Fruit fly (Drosophila melanogaster) whole organism, prepupa: ENCODE measurements around the gene ND-24.
A peak's percentile ranks its signal among the peaks of the same experiment; 100 is the strongest.

Source experiments
- CG10631 ChIP-seq: fragments of 200-800 bp; sonication (Bioruptor generic); optimal IDR thresholded peaks from 2 replicates; lab custom pipeline; 2016; ENCODE audit warnings: missing biosample characterization, missing genetic modification characterization
- CG11762 ChIP-seq: fragments of 200-800 bp; sonication (Bioruptor generic); optimal IDR thresholded peaks from 3 replicates; lab custom pipeline; 2016; ENCODE audit warnings: missing biosample characterization, missing genetic modification characterization; ENCODE audit not compliant: insufficient read depth
- CG34406 ChIP-seq: fragments of 200-800 bp; sonication (Bioruptor generic); optimal IDR thresholded peaks from 3 replicates; lab custom pipeline; 2016; ENCODE audit warnings: missing biosample characterization, missing genetic modification characterization
- CG6276 ChIP-seq: fragments of 200-800 bp; sonication (Bioruptor generic); optimal IDR thresholded peaks from 2 replicates; lab custom pipeline; 2017; ENCODE audit warnings: missing biosample characterization, mild to moderate bottlenecking, missing genetic modification characterization
- CG8319 ChIP-seq: fragments of 200-800 bp; sonication (Bioruptor generic); optimal IDR thresholded peaks from 3 replicates; lab custom pipeline; 2016; ENCODE audit warnings: missing biosample characterization, missing genetic modification characterization
- Eip78C ChIP-seq: fragments of 200-800 bp; sonication (Bioruptor generic); peaks from one replicate; lab custom pipeline; 2016; ENCODE audit warnings: missing biosample characterization, missing genetic modification characterization
- Gug ChIP-seq: fragments of 200-800 bp; sonication (Bioruptor generic); IDR thresholded peaks from 2 replicates; pipeline ENCODE4 v1.3.6; 2022; ENCODE audit warnings: missing biosample characterization, missing genetic modification characterization
- Sox102F ChIP-seq: fragments of 200-800 bp; sonication (Bioruptor generic); optimal IDR thresholded peaks from 2 replicates; lab custom pipeline; 2016; ENCODE audit warnings: missing biosample characterization, mild to moderate bottlenecking, missing genetic modification characterization
- lz ChIP-seq: fragments of 200-800 bp; sonication (Bioruptor generic); optimal IDR thresholded peaks from 3 replicates; lab custom pipeline; 2016; ENCODE audit warnings: missing biosample characterization, missing genetic modification characterization
- net ChIP-seq: fragments of 200-800 bp; sonication (Bioruptor generic); optimal IDR thresholded peaks from 3 replicates; lab custom pipeline; 2016; ENCODE audit warnings: missing biosample characterization, missing genetic modification characterization

DNA sequence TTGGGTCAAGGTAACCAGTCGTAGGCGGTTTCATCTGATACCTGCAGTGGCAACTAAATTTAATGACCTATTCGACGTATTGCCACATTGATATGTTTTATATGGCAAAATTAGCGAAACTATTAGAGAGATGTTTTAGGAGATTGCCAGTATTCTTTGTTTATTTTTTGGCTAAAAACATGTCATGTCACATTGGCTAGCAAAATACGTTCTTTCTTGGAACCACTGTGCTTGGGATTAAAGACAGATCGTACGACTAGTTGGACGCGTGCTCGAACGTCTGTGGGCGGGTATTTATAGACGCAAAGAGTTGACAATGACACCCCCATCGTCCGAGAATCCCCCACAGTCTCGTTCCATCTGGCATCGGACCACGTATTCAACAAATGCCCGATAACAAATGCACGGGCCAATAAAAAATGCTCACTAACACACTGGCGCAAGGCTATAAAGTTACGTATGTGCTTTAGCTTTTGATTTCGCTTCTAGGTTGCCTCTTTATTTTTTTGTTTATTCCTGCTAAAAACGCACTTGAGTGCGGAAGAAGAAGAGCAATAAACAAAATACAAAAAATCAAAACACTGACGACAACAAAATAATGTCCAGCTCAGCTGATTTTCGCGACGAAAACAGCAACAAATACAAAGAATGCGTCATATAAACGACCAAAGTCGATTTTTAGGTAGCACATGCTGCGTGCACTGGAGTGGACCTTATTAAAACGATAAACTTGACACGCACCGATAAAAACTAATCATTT is 7.5 kb upstream of the ND-24 start:
- TF ChIP-seq Eip78C (GFP tag; lab: Kevin White, UChicago) (peak; percentile 61), lz (GFP tag; lab: Kevin White, UChicago) (no peak), Sox102F (no peak), CG34406 (GFP tag; lab: Kevin White, UChicago) (no peak), net (GFP tag; lab: Kevin White, UChicago) (no peak), CG8319 (GFP tag; lab: Kevin White, UChicago) (no peak), Gug (GFP tag; lab: Robert Waterston, UW) (no peak), CG10631 (GFP tag; lab: Kevin White, UChicago) (no peak), CG11762 (no peak), CG6276 (GFP tag; lab: Kevin White, UChicago) (no peak)
